Fruit fly (Drosophila melanogaster): ENCODE measurements around the gene CG9674.

- TF ChIP-seq usp (GFP tag; optimal IDR thresholded peaks at IDR 0.05) (no peak), Dll (optimal IDR thresholded peaks at IDR 0.05) (no peak)
Observed at dm6 chr3L:16782789-16783188, 24.7 kb downstream of the CG9674 start, which contains the start of gene CG9706.
